Worm (Caenorhabditis elegans) whole organism, mixed stage, embryonic: ENCODE results near the gene Y6D1A.2.

Source experiments
- bed-3 ChIP-seq: fragments of 200-800 bp; sonication (Bioruptor generic); optimal IDR thresholded peaks from 3 replicates; lab custom pipeline; 2018; ENCODE audit warnings: mild to moderate bottlenecking, missing genetic modification characterization, moderate library complexity, missing compliant biosample characterization
- blmp-1 ChIP-seq: fragments of 150-350 bp; optimal IDR thresholded peaks from 2 replicates; lab custom pipeline; 2014; ENCODE audit warnings: missing biosample characterization, missing genetic modification characterization
- ceh-39 ChIP-seq: fragments of 150-350 bp; optimal IDR thresholded peaks from 2 replicates; lab custom pipeline; 2014; ENCODE audit warnings: missing biosample characterization, missing genetic modification characterization
- ceh-83 ChIP-seq: fragments of 200-800 bp; sonication (Bioruptor generic); optimal IDR thresholded peaks from 2 replicates; lab custom pipeline; 2018; ENCODE audit warnings: mild to moderate bottlenecking, missing genetic modification characterization, missing compliant biosample characterization
- ces-1 ChIP-seq: fragments of 150-350 bp; optimal IDR thresholded peaks from 2 replicates; lab custom pipeline; 2014; ENCODE audit warnings: missing biosample characterization, missing genetic modification reagents, missing genetic modification characterization
- cnd-1 ChIP-seq: fragments of 200-800 bp; sonication (Bioruptor generic); optimal IDR thresholded peaks from 2 replicates; lab custom pipeline; 2018; ENCODE audit warnings: mild to moderate bottlenecking, missing genetic modification characterization, missing compliant biosample characterization
- drap-1 ChIP-seq: fragments of 200-800 bp; sonication (Bioruptor generic); optimal IDR thresholded peaks from 3 replicates; lab custom pipeline; 2018; ENCODE audit warnings: mild to moderate bottlenecking, missing genetic modification characterization, missing compliant biosample characterization
- elt-1 ChIP-seq: sonication (generic microtip); optimal IDR thresholded peaks from 2 replicates; lab custom pipeline; 2017; ENCODE audit warnings: missing genetic modification characterization, mild to moderate bottlenecking, missing compliant biosample characterization, antibody characterized with exemption, moderate library complexity, borderline replicate concordance; ENCODE audit not compliant: insufficient read depth
- elt-3 ChIP-seq: fragments of 150-350 bp; optimal IDR thresholded peaks from 2 replicates; lab custom pipeline; 2014; ENCODE audit warnings: missing biosample characterization, missing genetic modification characterization
- flh-1 ChIP-seq: fragments of 200-800 bp; sonication (Bioruptor generic); optimal IDR thresholded peaks from 2 replicates; lab custom pipeline; 2018; ENCODE audit warnings: mild to moderate bottlenecking, missing genetic modification characterization, moderate library complexity, missing compliant biosample characterization
- ham-2 ChIP-seq: fragments of 200-800 bp; sonication (Bioruptor generic); optimal IDR thresholded peaks from 2 replicates; lab custom pipeline; 2018; ENCODE audit warnings: mild to moderate bottlenecking, missing genetic modification characterization, missing compliant biosample characterization
- hlh-1 ChIP-seq: fragments of 150-350 bp; optimal IDR thresholded peaks from 2 replicates; lab custom pipeline; 2014; ENCODE audit warnings: missing biosample characterization, missing genetic modification reagents, missing genetic modification characterization
- lin-13 ChIP-seq: fragments of 150-350 bp; optimal IDR thresholded peaks from 2 replicates; lab custom pipeline; 2014; ENCODE audit warnings: missing biosample characterization, missing genetic modification characterization
- lin-32 ChIP-seq: fragments of 200-800 bp; sonication (Bioruptor generic); optimal IDR thresholded peaks from 2 replicates; lab custom pipeline; 2018; ENCODE audit warnings: mild to moderate bottlenecking, missing genetic modification characterization, missing compliant biosample characterization
- lsy-2 ChIP-seq: fragments of 150-350 bp; optimal IDR thresholded peaks from 2 replicates; lab custom pipeline; 2014; ENCODE audit warnings: missing biosample characterization, missing genetic modification characterization
- mab-5 ChIP-seq: fragments of 150-350 bp; optimal IDR thresholded peaks from 2 replicates; lab custom pipeline; 2014; ENCODE audit warnings: missing biosample characterization, missing genetic modification characterization
- mep-1 ChIP-seq: fragments of 150-350 bp; optimal IDR thresholded peaks from 2 replicates; lab custom pipeline; 2017; ENCODE audit warnings: missing biosample characterization, missing genetic modification reagents, missing genetic modification characterization, inconsistent platforms
- mls-2 ChIP-seq: sonication (generic microtip); optimal IDR thresholded peaks from 2 replicates; lab custom pipeline; 2016; ENCODE audit warnings: mild to moderate bottlenecking, missing genetic modification characterization, moderate library complexity, missing compliant biosample characterization
- nhr-12 ChIP-seq: fragments of 150-350 bp; optimal IDR thresholded peaks from 2 replicates; lab custom pipeline; 2014; ENCODE audit warnings: missing biosample characterization, missing genetic modification characterization
- nhr-2 ChIP-seq: fragments of 150-350 bp; optimal IDR thresholded peaks from 2 replicates; lab custom pipeline; 2014; ENCODE audit warnings: missing biosample characterization, missing genetic modification characterization
- nhr-237 ChIP-seq: fragments of 150-350 bp; optimal IDR thresholded peaks from 2 replicates; lab custom pipeline; 2014; ENCODE audit warnings: missing biosample characterization, missing genetic modification characterization
- nhr-28 ChIP-seq: fragments of 150-350 bp; optimal IDR thresholded peaks from 2 replicates; lab custom pipeline; 2014; ENCODE audit warnings: missing biosample characterization, missing genetic modification characterization
- nhr-76 ChIP-seq: sonication (generic microtip); optimal IDR thresholded peaks from 2 replicates; lab custom pipeline; 2017; ENCODE audit warnings: missing biosample characterization, missing genetic modification characterization
- pha-4 ChIP-seq: fragments of 150-350 bp; optimal IDR thresholded peaks from 2 replicates; lab custom pipeline; 2018; ENCODE audit warnings: missing biosample characterization, missing genetic modification reagents, missing genetic modification characterization
- sem-2 ChIP-seq: fragments of 200-800 bp; sonication (Bioruptor generic); optimal IDR thresholded peaks from 2 replicates; lab custom pipeline; 2018; ENCODE audit warnings: mild to moderate bottlenecking, missing genetic modification characterization, missing compliant biosample characterization
- snpc-4 ChIP-seq: fragments of 150-350 bp; optimal IDR thresholded peaks from 2 replicates; lab custom pipeline; 2014; ENCODE audit warnings: missing biosample characterization, missing genetic modification characterization
- sptf-1 ChIP-seq: sonication (generic microtip); optimal IDR thresholded peaks from 2 replicates; lab custom pipeline; 2017; ENCODE audit warnings: mild to moderate bottlenecking, missing genetic modification characterization, moderate library complexity, missing compliant biosample characterization
- unc-39 ChIP-seq: fragments of 150-350 bp; optimal IDR thresholded peaks from 2 replicates; lab custom pipeline; 2014; ENCODE audit warnings: missing biosample characterization, missing genetic modification characterization
- unc-62 ChIP-seq: fragments of 150-350 bp; optimal IDR thresholded peaks from 2 replicates; lab custom pipeline; 2014; ENCODE audit warnings: missing biosample characterization, missing genetic modification reagents, missing genetic modification characterization
- zip-8 ChIP-seq: fragments of 150-350 bp; optimal IDR thresholded peaks from 2 replicates; lab custom pipeline; 2014; ENCODE audit warnings: missing biosample characterization, missing genetic modification characterization
- ztf-11 ChIP-seq: fragments of 150-350 bp; optimal IDR thresholded peaks from 2 replicates; lab custom pipeline; 2014; ENCODE audit warnings: missing biosample characterization, missing genetic modification characterization

The Y6D1A.2 gene

DNA sequence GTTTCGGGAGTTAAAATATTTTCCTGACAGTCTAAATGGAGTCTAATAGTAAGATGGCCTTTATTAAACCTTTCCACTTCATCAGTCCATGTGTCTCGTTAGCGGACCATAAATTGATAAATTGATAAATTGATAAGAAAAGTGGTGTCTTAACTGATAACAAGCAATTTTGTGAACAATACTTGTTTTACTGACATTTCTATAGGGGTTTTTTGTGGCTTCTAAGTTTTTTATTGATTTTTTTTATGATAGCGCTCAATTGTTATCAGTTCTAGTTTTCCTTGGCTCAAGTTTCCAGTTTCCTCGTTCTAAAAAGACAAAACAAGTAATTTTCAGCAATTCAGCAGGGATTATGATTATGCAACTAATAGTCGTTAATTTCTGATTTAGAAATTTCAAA lies 17.3 kb downstream of the Y6D1A.2 start, which contains the start of gene F43G6.17:
TSS of gene F43G6.17 (plus strand) at position 301 of the 400 bp plus-strand sequence.
- TF ChIP-seq mep-1 (tag; lab: Kevin White, UChicago) (no peak), drap-1 (GFP tag; lab: Kevin White, UChicago) (no peak), hlh-1 (tag; lab: Kevin White, UChicago) (no peak), lsy-2 (tag; lab: Kevin White, UChicago) (no peak), unc-62 (no peak), sem-2 (GFP tag; lab: Kevin White, UChicago) (no peak), nhr-237 (tag; lab: Kevin White, UChicago) (no peak), mab-5 (no peak), bed-3 (GFP tag; lab: Kevin White, UChicago) (no peak), elt-3 (tag; lab: Kevin White, UChicago) (no peak), nhr-76 (tag; lab: Kevin White, UChicago) (no peak), lin-13 (no peak), mls-2 (no peak), sptf-1 (tag; lab: Kevin White, UChicago) (no peak)

DNA sequence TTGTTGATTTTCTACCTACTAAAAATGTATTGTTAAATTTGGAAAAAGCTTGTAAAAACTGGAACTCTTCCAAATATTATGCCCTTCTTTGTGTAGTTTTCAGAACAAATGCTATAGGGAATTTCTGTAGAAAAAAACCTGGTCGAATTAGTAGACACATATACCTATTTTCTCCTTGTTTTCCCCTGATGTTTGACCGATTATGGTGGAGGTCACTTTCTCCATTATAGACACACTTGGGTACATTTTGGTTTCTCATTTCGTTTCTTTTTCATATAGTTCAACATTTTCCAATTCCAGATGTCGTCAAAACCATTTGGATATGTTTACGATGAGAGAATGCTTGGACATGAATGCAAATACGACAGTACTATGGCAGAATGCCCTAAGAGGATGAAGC lies 21.0 kb downstream of the Y6D1A.2 start, which contains the start of gene hda-5:
TSS of gene hda-5 (plus strand) at position 301 of the 400 bp plus-strand sequence.
- TF ChIP-seq nhr-12 (tag; lab: Kevin White, UChicago) (no peak), nhr-237 (tag; lab: Kevin White, UChicago) (no peak), ceh-39 (tag; lab: Kevin White, UChicago) (no peak), zip-8 (tag; lab: Kevin White, UChicago) (no peak), drap-1 (GFP tag; lab: Kevin White, UChicago) (no peak), bed-3 (GFP tag; lab: Kevin White, UChicago) (no peak), ham-2 (GFP tag; lab: Kevin White, UChicago) (no peak), snpc-4 (tag; lab: Kevin White, UChicago) (no peak), sptf-1 (tag; lab: Kevin White, UChicago) (no peak), cnd-1 (tag; lab: Kevin White, UChicago) (no peak), lin-13 (no peak), sem-2 (GFP tag; lab: Kevin White, UChicago) (no peak), ztf-11 (tag; lab: Kevin White, UChicago) (no peak), ces-1 (GFP tag; lab: Kevin White, UChicago) (no peak), blmp-1 (no peak), nhr-28 (no peak)
- TF ChIP-seq, all 35 proteins: peak for 0

DNA sequence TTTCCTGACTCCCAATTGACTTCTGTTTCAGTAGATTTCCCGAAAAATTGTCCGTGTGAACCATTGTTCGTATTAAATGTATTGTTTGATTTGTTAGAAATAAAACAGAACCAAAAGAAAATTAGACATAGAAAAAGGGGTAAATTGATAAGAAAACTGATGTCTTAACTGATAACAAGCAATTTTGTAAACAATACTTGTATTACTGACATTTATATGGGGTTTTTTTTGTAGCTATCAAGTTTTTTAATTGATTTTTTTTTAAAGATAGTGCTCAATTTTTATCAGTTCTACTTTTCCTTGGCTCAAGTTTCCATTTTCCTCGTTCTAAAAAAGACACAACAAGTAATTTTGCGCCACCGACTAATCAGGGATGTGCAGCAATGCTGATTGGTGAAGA lies 22.5 kb downstream of the Y6D1A.2 start:
- TF ChIP-seq cnd-1 (tag; lab: Kevin White, UChicago) = no peak
- no peak for TF ChIP-seq elt-1 (tag; lab: Kevin White, UChicago)
- TF ChIP-seq lin-13 = no peak
- no peak for TF ChIP-seq lin-32 (GFP tag; lab: Kevin White, UChicago)
- TF ChIP-seq mab-5 = no peak
- TF ChIP-seq unc-39 (tag; lab: Kevin White, UChicago) = no peak
- no peak for TF ChIP-seq ces-1 (GFP tag; lab: Kevin White, UChicago)
- no peak for TF ChIP-seq mls-2
- TF ChIP-seq hlh-1 (tag; lab: Kevin White, UChicago) = no peak
- no peak for TF ChIP-seq sptf-1 (tag; lab: Kevin White, UChicago)
- TF ChIP-seq drap-1 (GFP tag; lab: Kevin White, UChicago) = no peak
- TF ChIP-seq nhr-28 = no peak
- no peak for TF ChIP-seq nhr-237 (tag; lab: Kevin White, UChicago)
- no peak for TF ChIP-seq unc-62
- TF ChIP-seq pha-4 (tag; lab: Kevin White, UChicago) = no peak
- TF ChIP-seq elt-3 (tag; lab: Kevin White, UChicago) = no peak
- TF ChIP-seq nhr-2 = no peak
- TF ChIP-seq nhr-76 (tag; lab: Kevin White, UChicago) = no peak
- no peak for TF ChIP-seq bed-3 (GFP tag; lab: Kevin White, UChicago)
- no peak for TF ChIP-seq ceh-83 (GFP tag; lab: Kevin White, UChicago)

DNA sequence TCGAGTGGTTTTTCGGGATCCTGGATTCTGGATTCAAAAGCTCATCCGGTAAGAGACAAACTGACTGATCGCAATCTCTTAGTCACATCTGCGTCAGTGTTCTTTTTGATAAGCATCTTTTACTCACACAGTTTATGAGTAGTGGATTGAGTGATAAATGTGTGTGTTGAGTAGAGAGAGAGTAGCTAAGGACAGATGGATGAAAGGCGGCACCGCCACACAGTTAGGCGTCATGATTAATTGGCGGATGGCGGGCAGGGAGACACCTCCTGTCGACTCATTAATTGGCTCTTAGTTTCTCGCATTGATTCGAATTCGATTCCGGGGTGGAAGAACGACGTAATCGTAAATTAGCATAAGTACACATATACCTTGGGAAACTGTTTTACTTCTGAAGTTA lies 25.3 kb downstream of the Y6D1A.2 start:
- TF ChIP-seq cnd-1 (tag; lab: Kevin White, UChicago) (peak; percentile 56), nhr-2 (peak; percentile 1), hlh-1 (tag; lab: Kevin White, UChicago) (peak; percentile 37), unc-62 (peak; percentile 26), sptf-1 (tag; lab: Kevin White, UChicago) (no peak), blmp-1 (no peak)

DNA sequence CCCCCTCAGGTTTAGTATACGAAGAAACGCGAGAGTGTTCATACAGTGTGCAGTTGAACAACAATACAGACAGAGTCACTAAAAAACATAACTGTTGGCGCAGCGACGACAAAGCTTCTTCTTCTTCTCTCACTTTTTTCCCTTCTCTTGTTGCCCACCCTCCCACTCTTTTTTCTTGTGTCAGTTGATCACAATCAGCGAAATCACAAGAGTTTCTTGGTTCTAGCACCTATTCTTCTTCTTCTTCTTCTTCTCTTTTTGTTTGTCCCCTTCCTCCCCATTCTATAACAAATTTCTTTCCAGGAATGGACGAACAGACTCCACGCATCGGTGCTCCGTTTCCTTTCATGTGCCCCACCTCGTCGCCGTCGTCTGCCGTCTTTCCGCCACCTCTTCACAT lies 29.3 kb downstream of the Y6D1A.2 start, which contains the start of gene F43G6.4:
TSS of gene F43G6.4 (plus strand) at position 301 of the 400 bp plus-strand sequence.
- TF ChIP-seq flh-1 = no peak
- no peak for TF ChIP-seq elt-1 (tag; lab: Kevin White, UChicago)
- no peak for TF ChIP-seq sem-2 (GFP tag; lab: Kevin White, UChicago)
- no peak for TF ChIP-seq blmp-1
- no peak for TF ChIP-seq mab-5
- TF ChIP-seq nhr-12 (tag; lab: Kevin White, UChicago) = no peak
- no peak for TF ChIP-seq lin-32 (GFP tag; lab: Kevin White, UChicago)
- TF ChIP-seq hlh-1 (tag; lab: Kevin White, UChicago) = no peak
- no peak for TF ChIP-seq mls-2
- no peak for TF ChIP-seq lin-13
- TF ChIP-seq bed-3 (GFP tag; lab: Kevin White, UChicago) = no peak
- TF ChIP-seq unc-62 = no peak
- no peak for TF ChIP-seq nhr-2
- TF ChIP-seq nhr-237 (tag; lab: Kevin White, UChicago) = no peak
